Fruit fly (Drosophila melanogaster) whole organism, prepupa: ENCODE results near the gene CG31038.

Experiments used
- CG11294 ChIP-seq: fragments of 200-800 bp; sonication (Bioruptor generic); IDR thresholded peaks from 2 replicates; pipeline ENCODE4 v1.3.6; 2022; ENCODE audit warnings: missing biosample characterization, missing genetic modification characterization
- CG3032 ChIP-seq: fragments of 200-800 bp; optimal IDR thresholded peaks from 2 replicates; lab custom pipeline; 2019; ENCODE audit warnings: missing biosample characterization, mild to moderate bottlenecking, missing genetic modification characterization, moderate library complexity
- CG6808 ChIP-seq: fragments of 200-800 bp; sonication (Bioruptor generic); optimal IDR thresholded peaks from 3 replicates; lab custom pipeline; 2017; ENCODE audit warnings: missing biosample characterization, missing genetic modification characterization, mild to moderate bottlenecking, moderate library complexity, missing genetic modification reagents
- CG8119 ChIP-seq: fragments of 200-800 bp; sonication (Bioruptor generic); IDR thresholded peaks from 3 replicates; pipeline ENCODE4 v1.3.6; 2022; ENCODE audit warnings: missing biosample characterization, missing genetic modification characterization
- CG8319 ChIP-seq: fragments of 200-800 bp; sonication (Bioruptor generic); optimal IDR thresholded peaks from 3 replicates; lab custom pipeline; 2016; ENCODE audit warnings: missing biosample characterization, missing genetic modification characterization
- Gug ChIP-seq: fragments of 200-800 bp; sonication (Bioruptor generic); IDR thresholded peaks from 2 replicates; pipeline ENCODE4 v1.3.6; 2022; ENCODE audit warnings: missing biosample characterization, missing genetic modification characterization
- Hr38 ChIP-seq: sonication (Bioruptor generic); optimal IDR thresholded peaks from 2 replicates; lab custom pipeline; 2016; ENCODE audit warnings: missing biosample characterization, missing genetic modification characterization
- Lpt ChIP-seq: fragments of 200-800 bp; sonication (Bioruptor generic); optimal IDR thresholded peaks from 3 replicates; lab custom pipeline; 2016; ENCODE audit warnings: missing biosample characterization, missing genetic modification characterization
- Smox ChIP-seq: fragments of 200-800 bp; sonication (Bioruptor generic); optimal IDR thresholded peaks from 3 replicates; lab custom pipeline; 2016; ENCODE audit warnings: missing biosample characterization, missing genetic modification characterization
- Sox15 ChIP-seq: fragments of 200-800 bp; sonication (Bioruptor generic); optimal IDR thresholded peaks from 3 replicates; lab custom pipeline; 2016; ENCODE audit warnings: missing biosample characterization, missing genetic modification characterization
- salr ChIP-seq, 2 experiments: fragments of 200-800 bp; sonication (Bioruptor generic); optimal IDR thresholded peaks; 3 replicates each; lab custom pipeline; 2016 to 2018; ENCODE audit warnings: missing biosample characterization in 2 of 2, missing genetic modification characterization in 2 of 2, mild to moderate bottlenecking in 1 of 2

dm6 chr3R:29926955-29927354, 50.1 kb downstream of the CG31038 start, which contains the start of gene CG15522:
- no peak for TF ChIP-seq CG8119 (GFP tag; lab: Robert Waterston, UW)
- TF ChIP-seq CG8319 (GFP tag; lab: Kevin White, UChicago): no peak
- TF ChIP-seq Hr38 (GFP tag; lab: Kevin White, UChicago): no peak
- no peak for TF ChIP-seq salr (GFP tag; optimal IDR thresholded peaks at IDR 0.05; lab: Kevin White, UChicago)
- TF ChIP-seq Gug (GFP tag; lab: Robert Waterston, UW): no peak
- no peak for TF ChIP-seq Lpt (GFP tag; lab: Kevin White, UChicago)
- no peak for TF ChIP-seq CG6808 (GFP tag; lab: Kevin White, UChicago)
- no peak for TF ChIP-seq CG11294 (GFP tag; lab: Robert Waterston, UW)
- no peak for TF ChIP-seq CG3032 (tag; lab: Kevin White, UChicago)
- no peak for TF ChIP-seq Sox15 (GFP tag; lab: Kevin White, UChicago)
- no peak for TF ChIP-seq Smox (GFP tag; lab: Kevin White, UChicago)
